Worm (Caenorhabditis elegans) whole organism, L3 larva: ENCODE data around the gene C18D4.6.

ENCODE experiments used
- aly-2 ChIP-seq: fragments of 150-350 bp; optimal IDR thresholded peaks from 2 replicates; lab custom pipeline; 2014; ENCODE audit warnings: missing biosample characterization, missing genetic modification characterization
- ama-1 ChIP-seq: fragments of 150-350 bp; optimal IDR thresholded peaks from 2 replicates; lab custom pipeline; 2018
- ceh-16 ChIP-seq: sonication (generic microtip); optimal IDR thresholded peaks from 2 replicates; lab custom pipeline; 2017; ENCODE audit warnings: missing biosample characterization, missing genetic modification characterization
- ceh-82 ChIP-seq: fragments of 150-350 bp; optimal IDR thresholded peaks from 2 replicates; lab custom pipeline; 2014; ENCODE audit warnings: missing biosample characterization, missing genetic modification characterization
- fkh-10 ChIP-seq: sonication (generic microtip); optimal IDR thresholded peaks from 2 replicates; lab custom pipeline; 2017; ENCODE audit warnings: missing biosample characterization, missing genetic modification reagents, missing genetic modification characterization
- fos-1 ChIP-seq: fragments of 150-350 bp; optimal IDR thresholded peaks from 2 replicates; lab custom pipeline; 2014; ENCODE audit warnings: missing biosample characterization, missing genetic modification characterization
- jun-1 ChIP-seq: fragments of 150-350 bp; optimal IDR thresholded peaks from 2 replicates; lab custom pipeline; 2014; ENCODE audit warnings: missing biosample characterization, missing genetic modification reagents, missing genetic modification characterization
- nfya-1 ChIP-seq: sonication (generic microtip); optimal IDR thresholded peaks from 2 replicates; lab custom pipeline; 2017; ENCODE audit warnings: missing genetic modification characterization, mild to moderate bottlenecking, missing compliant biosample characterization, antibody characterized with exemption, moderate library complexity; ENCODE audit not compliant: insufficient read depth
- nhr-25 ChIP-seq: sonication (generic microtip); optimal IDR thresholded peaks from 2 replicates; lab custom pipeline; 2017; ENCODE audit warnings: missing biosample characterization, missing genetic modification characterization
- nhr-77 ChIP-seq: fragments of 150-350 bp; optimal IDR thresholded peaks from 2 replicates; lab custom pipeline; 2014; ENCODE audit warnings: missing biosample characterization, missing genetic modification characterization
- sea-2 ChIP-seq: fragments of 150-350 bp; sonication (generic microtip); optimal IDR thresholded peaks from 4 replicates; lab custom pipeline; 2014; ENCODE audit warnings: missing biosample characterization, missing genetic modification reagents, missing genetic modification characterization

ce11 chrV:17513831-17514230, 24.3 kb downstream of the C18D4.6 start:
- no peak for TF ChIP-seq aly-2 (tag; lab: Kevin White, UChicago)
- no peak for TF ChIP-seq ceh-82 (tag; lab: Kevin White, UChicago)
- TF ChIP-seq jun-1 (tag; lab: Kevin White, UChicago) = no peak
- no peak for TF ChIP-seq fos-1 (tag; lab: Kevin White, UChicago)
- no peak for TF ChIP-seq ama-1
- no peak for TF ChIP-seq fkh-10 (GFP tag; lab: Kevin White, UChicago)
- TF ChIP-seq nhr-77 (tag; lab: Kevin White, UChicago) = no peak
- no peak for TF ChIP-seq nfya-1
- TF ChIP-seq sea-2 = no peak
- TF ChIP-seq nhr-25 (tag; lab: Kevin White, UChicago) = no peak
- TF ChIP-seq ceh-16 (tag; lab: Kevin White, UChicago) = no peak
